Fruit fly (Drosophila melanogaster): Measurements from ENCODE around the gene Rpn13R.

Rpn13R gene

DNA sequence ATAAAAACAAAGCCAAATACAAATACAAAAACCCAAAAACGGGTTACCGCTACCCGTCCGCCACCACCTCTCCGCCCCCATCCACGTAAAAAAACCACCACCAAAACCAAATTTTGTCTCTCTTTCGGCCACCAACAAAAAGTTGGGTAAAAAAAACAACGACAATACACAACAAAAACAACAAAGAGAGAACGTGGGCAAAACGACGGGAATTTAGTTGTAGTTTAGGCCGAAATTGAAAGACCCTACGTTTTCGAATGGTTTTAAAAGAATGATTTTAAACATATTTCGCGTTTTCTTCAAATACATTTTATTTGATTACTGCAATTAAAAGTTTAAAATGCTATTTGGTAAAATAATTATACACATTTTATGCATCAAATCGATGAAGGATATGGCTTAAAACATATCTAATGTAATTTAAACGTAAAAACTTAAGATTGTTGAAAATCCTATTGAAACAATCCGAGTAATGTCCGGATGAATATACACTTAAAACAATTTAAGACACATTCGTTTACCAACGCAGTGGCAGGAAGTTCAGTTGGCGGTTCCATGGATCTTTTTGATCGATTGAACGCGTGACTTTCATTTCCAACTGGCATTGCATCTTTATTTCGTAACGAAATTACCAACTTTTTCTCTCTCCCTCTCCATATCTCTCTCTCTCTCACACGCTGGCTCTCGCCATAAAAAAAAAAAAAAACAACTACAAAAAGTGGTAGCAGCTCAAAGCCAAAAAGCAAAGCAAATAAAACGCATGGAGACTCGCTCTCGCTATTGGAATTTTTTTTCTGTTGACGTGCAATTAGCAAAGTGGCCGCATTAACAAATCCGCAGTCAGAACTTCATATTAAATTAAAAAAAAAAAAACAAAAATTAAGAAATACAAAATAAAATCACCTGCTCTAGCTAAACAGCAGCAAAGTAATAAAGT lies 44.7 kb upstream of the Rpn13R start (continued):
- TF ChIP-seq chn (GFP tag; optimal IDR thresholded peaks at IDR 0.05) (peak; percentile 49), ranshi (GFP tag; IDR thresholded peaks at IDR 0.05) (peak; percentile 26; the same call in 1 of the 2 replicates), Mes4 (GFP tag; optimal IDR thresholded peaks at IDR 0.05) (peak; percentile 20), dmrt99B (tag; optimal IDR thresholded peaks at IDR 0.05) (peak; percentile 77), CG14441 (GFP tag; IDR thresholded peaks at IDR 0.05) (0 out of 2 replicates have a peak, but pooled peaks have one; percentile 32), CG8388 (GFP tag; optimal IDR thresholded peaks at IDR 0.05) (peak; percentile 35), CG17361 (GFP tag; IDR thresholded peaks at IDR 0.05) (peak; percentile 83), jumu (GFP tag; optimal IDR thresholded peaks at IDR 0.05) (no peak), CG10209 (GFP tag; optimal IDR thresholded peaks at IDR 0.05) (peak; percentile 70), CG15514 (GFP tag; optimal IDR thresholded peaks at IDR 0.05) (peak; percentile 32), CG12104 (GFP tag; optimal IDR thresholded peaks at IDR 0.05) (peak; percentile 50), esg (GFP tag; conservative IDR thresholded peaks at IDR 0.05) (peak; percentile 35; the same call in 1 of the 2 replicates), ab (GFP tag; optimal IDR thresholded peaks at IDR 0.05) (peak; percentile 15), Fer1 (GFP tag; optimal IDR thresholded peaks at IDR 0.05) (peak; percentile 5), HmgZ (tag; optimal IDR thresholded peaks at IDR 0.05) (peak; percentile 3), dysf (GFP tag; IDR thresholded peaks at IDR 0.05) (peak; percentile 68), chif (GFP tag; optimal IDR thresholded peaks at IDR 0.05) (peak; percentile 35 to 46), lmd (GFP tag; IDR thresholded peaks at IDR 0.05) (peak; percentile 48), vfl (GFP tag; optimal IDR thresholded peaks at IDR 0.05) (no peak), caup (GFP tag; optimal IDR thresholded peaks at IDR 0.05; ENCODE audit: severe bottlenecking) (peak; percentile 25), C15 (GFP tag; IDR thresholded peaks at IDR 0.05) (no peak), zfh2 (GFP tag; optimal IDR thresholded peaks at IDR 0.05) (peak; percentile 29), NFAT (GFP tag; IDR thresholded peaks at IDR 0.05) (0 out of 2 replicates have a peak, but pooled peaks have one; percentile 34), CG17612 (GFP tag; IDR thresholded peaks at IDR 0.05) (no peak), nerfin-2 (GFP tag; IDR thresholded peaks at IDR 0.05; ENCODE audit: partially characterized antibody) (no peak), gro (GFP tag; optimal IDR thresholded peaks at IDR 0.05) (peak; percentile 12), nmo (GFP tag; optimal IDR thresholded peaks at IDR 0.05) (peak; percentile 76), CG31224 (GFP tag; IDR thresholded peaks at IDR 0.05) (no peak; the same call in 1 of the 2 replicates), CG9609 (GFP tag; optimal IDR thresholded peaks at IDR 0.05) (peak; percentile 50), CG30403 (GFP tag; optimal IDR thresholded peaks at IDR 0.05) (peak; percentile 75), nom (GFP tag; optimal IDR thresholded peaks at IDR 0.05) (peak; percentile 91), Drgx (GFP tag; IDR thresholded peaks at IDR 0.05) (no peak; the same call in none of the 2 replicates), phol (tag; optimal IDR thresholded peaks at IDR 0.05) (peak; percentile 74), slou (GFP tag; optimal IDR thresholded peaks at IDR 0.05) (no peak), az2 (GFP tag; optimal IDR thresholded peaks at IDR 0.05) (peak; percentile 47), nerfin-1 (tag; optimal IDR thresholded peaks at IDR 0.05) (peak; percentile 44), CG16815 (GFP tag; optimal IDR thresholded peaks at IDR 0.05) (peak; percentile 27), Ptx1 (GFP tag; IDR thresholded peaks at IDR 0.05) (peak; percentile 45), CG33557 (GFP tag; optimal IDR thresholded peaks at IDR 0.05) (peak; percentile 13), CG12942 (GFP tag; optimal IDR thresholded peaks at IDR 0.05) (peak; percentile 33), Fer3 (tag; optimal IDR thresholded peaks at IDR 0.05) (peak; percentile 43), CG18619 (GFP tag; optimal IDR thresholded peaks at IDR 0.05) (peak; percentile 52), CG2199 (GFP tag; IDR thresholded peaks at IDR 0.05) (0 out of 3 replicates have a peak, but pooled peaks have one; percentile 25), CG2678 (tag; optimal IDR thresholded peaks at IDR 0.05) (peak; percentile 80), ato (GFP tag; IDR thresholded peaks at IDR 0.05; ENCODE audit: partially characterized antibody) (no peak), CG7963 (GFP tag; IDR thresholded peaks at IDR 0.05; ENCODE audit: partially characterized antibody) (no peak), h (optimal IDR thresholded peaks at IDR 0.05) (no peak)
